Fruit fly (Drosophila melanogaster) ovary, adult (tissue): ENCODE measurements around the gene CG13258.

Source experiments
- CG17801 ChIP-seq: fragments of 200-800 bp; optimal IDR thresholded peaks from 2 replicates; lab custom pipeline; 2019; ENCODE audit warnings: missing biosample characterization, mild to moderate bottlenecking, missing genetic modification characterization, moderate library complexity; ENCODE audit not compliant: partially characterized antibody

Gene CG13258

DNA sequence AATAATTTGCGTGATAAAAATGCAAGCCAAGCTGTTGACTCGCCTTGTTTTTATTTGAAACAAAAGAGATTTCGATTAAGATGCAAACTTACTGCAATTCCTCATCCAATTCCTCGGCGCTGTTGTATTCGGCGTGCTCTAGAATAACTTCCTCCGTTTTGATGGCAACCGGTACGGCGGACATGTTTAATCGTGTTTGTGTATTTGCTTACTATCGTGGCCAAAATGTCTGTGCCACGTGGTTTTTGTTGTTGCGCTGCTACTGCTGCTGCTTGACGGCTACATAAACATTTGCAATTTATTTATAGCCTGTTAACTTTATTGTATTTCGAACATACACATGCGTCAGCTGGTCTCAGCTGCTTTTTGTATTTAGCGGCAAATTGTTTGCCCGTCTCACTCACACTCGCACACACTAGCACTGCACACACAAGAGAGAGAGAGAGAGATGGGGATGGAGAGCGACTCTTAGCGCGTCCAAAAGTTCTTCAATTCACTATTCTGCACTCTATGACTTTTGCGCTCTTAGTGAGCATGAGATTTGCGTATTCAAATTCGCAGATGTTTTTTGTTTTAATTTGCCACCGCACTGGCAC, 5.7 kb downstream of the CG13258 start:
- TF ChIP-seq CG17801 (GFP tag; lab: Kevin White, UChicago): no peak

DNA sequence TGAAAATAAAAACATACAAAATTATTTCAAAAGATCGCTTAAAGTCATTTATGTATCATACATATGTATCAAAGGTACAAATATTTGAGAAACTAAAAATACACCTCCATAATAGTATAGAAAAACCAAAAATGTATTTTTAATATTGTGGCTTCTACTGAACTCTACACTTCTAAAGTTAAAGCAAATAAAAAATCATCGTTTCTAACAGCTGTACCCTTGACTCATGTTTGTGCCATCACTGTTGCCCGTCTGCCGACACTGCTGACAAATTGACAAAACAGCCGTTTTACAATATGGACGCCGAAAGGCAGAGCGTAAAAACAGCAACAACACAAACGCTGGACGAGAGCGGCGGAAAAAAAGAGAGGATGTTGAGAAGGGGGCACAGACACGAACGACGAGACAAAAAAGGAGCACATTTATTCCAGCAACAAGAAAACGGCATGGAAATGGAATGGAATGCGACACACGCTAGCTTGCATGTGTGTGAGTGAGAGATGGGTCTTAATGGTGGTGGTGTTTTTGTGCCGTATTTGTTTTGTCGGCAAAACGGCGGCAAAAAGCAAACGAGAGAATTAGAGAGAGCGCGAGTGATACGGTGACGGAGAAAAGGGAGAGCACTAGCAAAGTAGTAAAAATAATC, 6.3 kb downstream of the CG13258 start:
- peak; percentile 44 for TF ChIP-seq CG17801 (GFP tag; lab: Kevin White, UChicago)

DNA sequence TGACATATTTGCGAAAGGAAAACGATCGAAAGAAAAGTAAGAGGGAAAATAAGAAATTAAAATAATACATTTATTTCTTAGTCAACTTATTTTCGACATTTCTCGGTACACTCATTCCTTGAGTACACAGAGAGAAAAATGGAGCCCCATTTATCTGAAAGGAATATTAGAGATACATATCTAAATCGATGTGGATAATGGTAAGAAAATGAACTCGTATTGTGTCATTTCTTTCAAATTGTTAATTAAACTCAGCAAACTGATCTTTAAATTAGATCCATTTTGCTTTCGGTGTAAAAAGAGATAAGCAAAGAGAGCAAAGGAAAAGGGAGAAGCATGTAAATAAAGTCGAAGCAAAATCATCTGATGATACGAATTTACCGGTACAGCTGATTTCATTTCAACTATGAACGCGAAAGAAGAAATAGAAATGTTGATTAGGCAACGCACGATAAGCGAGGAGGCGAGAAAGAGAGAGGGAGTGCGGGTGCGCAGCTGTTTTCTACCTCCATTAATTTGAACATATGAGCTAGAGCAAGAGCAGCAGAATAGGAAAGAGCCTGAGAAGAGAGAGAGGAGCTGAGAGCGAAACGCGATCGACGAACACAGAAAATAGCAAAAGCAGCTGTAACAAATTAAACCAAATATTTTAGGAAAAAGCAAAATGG, 7.0 kb downstream of the CG13258 start:
- peak; percentile 80 for TF ChIP-seq CG17801 (GFP tag; lab: Kevin White, UChicago)

DNA sequence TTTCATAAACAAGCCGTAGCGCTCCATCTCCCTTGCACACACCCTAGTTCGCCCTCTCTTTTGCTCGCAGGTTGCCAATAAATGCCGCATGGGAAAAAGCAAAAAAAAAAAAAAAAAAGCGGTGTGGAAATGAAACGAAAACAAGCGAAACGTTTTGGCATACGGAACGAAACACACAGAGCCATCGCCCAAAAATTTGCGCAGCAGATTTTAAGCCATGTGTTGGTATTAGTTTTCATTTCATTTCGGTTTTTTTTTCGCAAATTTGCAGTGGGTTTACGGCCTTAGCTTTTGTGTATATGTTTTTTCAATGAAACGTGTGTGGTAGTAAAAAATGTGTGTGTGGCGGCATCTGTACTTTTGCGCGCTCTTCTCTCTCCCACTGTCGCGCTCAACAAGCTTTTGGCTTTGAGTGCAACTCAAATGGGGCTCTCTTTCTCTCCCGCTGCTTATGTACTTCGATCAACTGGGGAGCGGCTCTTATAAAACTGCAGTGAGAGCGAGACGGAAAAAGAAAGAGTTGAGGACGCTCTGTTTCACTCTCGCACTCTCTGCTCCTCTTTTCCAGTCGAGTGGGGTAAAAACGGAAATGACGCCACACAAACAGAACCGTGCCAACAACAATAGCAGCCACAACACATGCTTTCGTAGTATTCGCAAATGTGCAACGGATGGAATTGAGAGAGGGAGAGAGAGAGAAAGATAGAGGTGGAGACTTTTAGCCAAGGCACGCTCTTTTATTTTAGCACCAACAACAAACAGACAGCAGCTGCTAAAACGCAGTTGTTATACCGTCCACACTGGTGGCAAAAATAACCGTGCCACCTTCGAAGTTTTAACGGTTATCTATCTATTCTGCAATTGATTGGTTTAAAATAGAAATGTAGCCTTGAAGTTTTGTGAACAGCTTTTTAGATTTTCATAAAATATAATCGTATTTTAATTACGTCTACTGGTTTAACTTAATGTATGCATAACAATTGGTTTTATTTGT, 8.2 kb downstream of the CG13258 start:
- peak; percentile 76 for TF ChIP-seq CG17801 (GFP tag; lab: Kevin White, UChicago)

DNA sequence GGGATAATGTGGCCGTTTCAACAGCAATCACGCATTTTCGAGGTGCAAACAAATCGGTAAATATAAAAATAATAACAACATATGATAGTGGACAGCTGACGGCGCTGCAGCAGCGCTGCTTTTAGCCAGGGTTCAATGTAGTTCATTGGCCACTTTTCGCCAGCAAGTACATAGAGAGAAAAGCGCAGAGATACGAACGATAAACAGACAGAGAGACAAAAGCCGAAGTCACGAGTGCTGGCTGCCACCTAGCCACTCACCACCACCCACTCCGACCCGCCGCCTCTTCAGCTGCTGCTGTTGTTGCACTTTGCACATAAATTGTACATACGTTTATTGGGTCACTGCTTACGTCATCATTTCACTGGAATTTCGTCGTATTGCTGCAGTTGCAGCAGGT, 10.0 kb downstream of the CG13258 start:
- TF ChIP-seq CG17801 (GFP tag; lab: Kevin White, UChicago): no peak

DNA sequence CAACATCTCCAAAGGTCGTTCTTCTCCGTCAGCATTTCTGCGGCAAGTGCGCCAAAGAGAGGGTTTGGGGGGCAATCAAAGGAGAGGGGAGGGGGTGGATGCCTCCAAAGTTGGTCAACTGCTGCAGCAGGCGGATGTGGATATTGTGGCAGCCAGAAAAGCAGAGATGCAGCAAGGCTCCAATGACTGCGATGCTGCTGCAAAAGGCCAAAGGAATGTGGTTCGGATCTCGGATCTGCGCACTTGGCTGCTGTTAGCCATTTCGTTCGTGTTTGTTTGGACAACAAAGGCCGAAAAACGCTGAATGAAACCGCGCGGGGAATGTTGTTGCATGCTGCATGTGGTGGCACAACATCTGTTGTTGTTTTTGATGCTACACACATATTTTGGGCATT, 10.8 kb downstream of the CG13258 start:
- no peak for TF ChIP-seq CG17801 (GFP tag; lab: Kevin White, UChicago)

DNA sequence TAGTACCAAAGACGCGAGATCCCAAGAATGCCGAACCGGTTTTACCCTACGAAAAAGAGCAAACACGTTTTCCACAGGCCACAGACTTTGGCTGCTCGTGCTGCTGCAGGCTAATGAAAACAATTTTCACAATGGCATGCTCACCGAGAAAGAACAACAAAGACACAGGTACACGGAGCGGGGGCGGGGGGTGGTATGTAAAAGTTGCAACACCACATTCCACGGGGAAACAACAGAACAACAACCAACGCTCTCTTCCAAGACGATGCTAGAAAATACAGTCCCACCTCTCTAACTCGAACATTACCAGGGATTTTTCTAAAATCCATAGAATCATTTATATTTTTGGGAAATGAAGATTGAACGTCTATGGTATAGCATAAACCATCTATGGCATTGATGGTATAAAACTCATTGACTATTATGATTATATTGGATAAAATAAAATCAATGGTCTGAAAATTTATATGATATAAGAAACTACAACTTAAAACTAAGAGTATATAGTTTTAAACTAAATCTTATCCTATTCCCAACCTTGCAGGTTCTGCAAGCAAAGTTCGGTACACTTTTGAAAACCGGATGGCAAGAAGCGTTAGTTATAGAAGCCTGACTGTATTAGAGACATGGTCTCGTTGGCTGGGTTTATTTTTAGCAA, 11.3 kb downstream of the CG13258 start:
- TF ChIP-seq CG17801 (GFP tag; lab: Kevin White, UChicago): no peak

DNA sequence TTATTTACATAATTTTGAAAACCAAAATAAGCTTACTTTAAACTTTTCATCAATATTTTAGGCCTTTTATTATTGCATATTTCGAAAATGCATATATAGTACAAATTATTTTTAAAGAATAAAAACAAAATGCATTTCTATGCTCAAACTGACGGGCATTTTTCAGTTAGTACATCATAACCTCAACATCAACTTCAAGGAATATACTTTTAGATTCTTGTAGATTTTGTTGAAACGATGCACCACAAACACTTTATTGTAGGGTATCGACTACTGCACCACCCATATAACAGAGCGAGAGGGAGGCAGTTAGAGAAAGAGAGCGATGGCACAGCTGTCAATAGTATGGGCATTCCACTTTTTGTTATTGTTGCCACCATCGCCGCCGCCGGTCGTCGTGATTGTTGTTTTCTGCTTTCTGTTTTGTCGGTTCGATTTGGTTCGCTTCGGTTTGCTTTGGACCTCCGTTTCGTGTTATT, 13.0 kb downstream of the CG13258 start:
- TF ChIP-seq CG17801 (GFP tag; lab: Kevin White, UChicago): peak; percentile 81

DNA sequence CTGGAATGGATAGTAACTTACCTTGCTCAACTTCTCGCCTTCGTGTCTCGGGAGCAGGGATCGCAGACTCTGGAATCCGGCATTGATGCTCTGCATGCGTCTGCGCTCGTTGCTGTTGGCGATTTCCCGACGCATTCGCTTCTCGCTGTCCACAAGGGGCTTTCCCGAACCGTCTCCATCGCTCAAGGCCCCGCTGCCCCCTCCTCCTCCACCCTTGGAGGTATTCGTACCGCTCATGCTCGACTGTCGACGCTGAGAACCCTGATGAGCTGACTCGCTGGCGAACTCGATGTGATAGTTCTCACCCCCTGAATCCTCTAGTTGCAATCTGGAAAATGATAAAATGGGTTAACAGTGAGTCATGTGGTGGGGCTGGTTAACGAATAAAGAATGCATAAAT, 14.0 kb downstream of the CG13258 start:
- TF ChIP-seq CG17801 (GFP tag; lab: Kevin White, UChicago): no peak

DNA sequence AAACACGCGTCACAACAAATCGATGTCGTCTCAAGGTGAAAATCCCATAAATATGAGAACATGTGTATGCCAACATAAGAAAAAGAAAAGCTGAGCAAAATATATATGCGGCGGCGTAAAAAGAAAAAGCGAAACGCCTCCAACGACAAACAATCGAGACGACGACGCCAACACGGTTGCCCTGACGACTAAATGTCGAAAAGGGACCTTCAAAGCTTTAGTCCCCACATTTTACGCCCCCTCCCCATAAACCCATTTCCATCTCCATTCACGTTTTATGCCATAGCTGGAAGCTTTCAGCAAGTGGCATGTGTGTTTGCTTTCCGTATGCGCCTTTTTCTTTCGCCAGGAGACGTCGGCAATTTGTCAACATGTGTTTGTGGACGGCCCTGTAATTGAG, 14.9 kb downstream of the CG13258 start:
- no peak for TF ChIP-seq CG17801 (GFP tag; lab: Kevin White, UChicago)

DNA sequence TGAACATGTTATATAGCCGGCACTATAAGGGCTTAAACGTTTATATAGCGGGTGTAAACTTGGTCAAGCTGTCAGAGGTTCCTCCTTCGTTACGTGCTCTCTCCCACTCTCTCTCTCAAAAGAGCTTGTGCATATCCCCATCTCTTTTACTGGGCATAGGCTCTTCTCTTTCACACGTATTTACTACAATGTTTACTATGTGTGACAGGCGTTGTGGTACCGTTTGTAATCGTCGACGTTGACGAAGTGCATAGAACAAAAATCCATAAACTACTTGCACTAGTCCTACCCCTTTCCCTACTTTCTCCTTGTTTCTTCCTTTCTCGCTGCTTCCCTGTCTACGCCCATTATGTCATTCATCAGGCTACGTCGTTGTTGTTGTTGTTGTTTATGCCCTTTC, 16.0 kb downstream of the CG13258 start:
- TF ChIP-seq CG17801 (GFP tag; lab: Kevin White, UChicago): no peak

DNA sequence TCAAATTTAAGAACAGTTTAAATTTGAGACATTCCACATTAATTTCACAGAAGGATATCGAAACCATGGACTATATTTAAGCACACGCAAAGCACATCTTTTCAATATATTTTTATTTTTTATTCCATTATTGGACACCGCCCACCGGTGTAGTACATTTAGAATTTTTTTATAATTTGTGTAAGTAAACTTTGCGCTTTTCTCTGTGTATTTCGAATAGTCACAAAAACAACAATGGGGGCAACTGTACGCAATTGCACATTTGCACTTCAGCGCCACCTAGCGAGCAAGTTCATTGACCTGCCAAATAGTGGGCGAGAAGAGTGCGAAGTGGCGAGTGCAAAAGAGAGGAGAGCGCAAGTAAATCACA, 17.0 kb downstream of the CG13258 start:
- TF ChIP-seq CG17801 (GFP tag; lab: Kevin White, UChicago): no peak

DNA sequence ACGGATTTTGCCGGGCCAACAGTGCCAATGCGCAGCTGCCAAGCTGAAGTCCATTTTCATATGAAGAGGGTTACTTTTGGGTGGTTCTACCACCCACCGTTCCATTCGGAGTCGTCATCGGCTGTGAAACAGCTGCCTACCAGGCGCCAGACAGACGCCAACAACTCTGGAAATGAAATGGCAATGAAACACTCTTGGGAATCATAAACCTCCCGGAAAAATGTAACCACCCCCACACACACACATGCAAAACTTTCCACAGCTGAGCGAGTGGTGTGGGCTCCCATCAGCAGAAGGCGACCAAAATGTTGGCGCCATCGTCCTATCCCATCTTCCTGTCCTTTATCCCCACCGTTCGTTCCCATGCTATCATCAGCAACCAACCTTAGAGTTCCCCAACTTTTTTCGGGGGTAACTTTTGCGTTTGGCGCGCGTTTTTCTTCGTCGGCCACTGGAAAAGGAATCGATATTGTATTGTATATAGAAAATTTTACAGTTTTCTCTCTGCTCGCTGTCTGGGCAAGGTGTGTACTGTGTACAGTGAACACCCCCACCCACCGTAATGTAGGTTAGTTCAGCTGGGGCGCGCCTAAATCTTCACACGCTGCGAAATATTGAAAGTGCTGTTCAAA, 17.5 kb downstream of the CG13258 start:
- no peak for TF ChIP-seq CG17801 (GFP tag; lab: Kevin White, UChicago)

DNA sequence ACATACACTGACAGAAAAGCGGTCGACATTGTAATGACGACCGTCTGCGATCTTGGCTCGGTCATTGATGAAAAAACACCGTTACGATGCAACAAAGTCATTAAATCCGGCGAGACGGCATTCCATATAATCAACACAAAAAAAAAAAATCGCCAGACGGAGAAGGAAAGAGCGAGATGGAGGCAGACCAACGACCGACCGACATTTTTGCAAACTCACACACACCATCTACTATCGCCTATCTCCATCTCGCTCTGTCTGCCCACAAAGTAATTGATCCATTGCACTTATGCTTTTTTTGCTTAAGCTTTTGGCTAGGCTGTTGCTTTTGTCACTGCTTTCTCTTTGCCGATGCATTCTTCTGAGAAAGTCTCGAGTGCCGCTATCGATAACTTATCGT, 18.7 kb downstream of the CG13258 start:
- TF ChIP-seq CG17801 (GFP tag; lab: Kevin White, UChicago): no peak
